Worm (Caenorhabditis elegans) whole organism, L1 larva: ENCODE results near the gene gst-18.

Source experiments
- Y116A8C.19 ChIP-seq: sonication (generic microtip); optimal IDR thresholded peaks from 2 replicates; lab custom pipeline; 2016; ENCODE audit warnings: missing compliant biosample characterization, missing genetic modification characterization, borderline replicate concordance
- aha-1 ChIP-seq: fragments of 150-350 bp; optimal IDR thresholded peaks from 2 replicates; lab custom pipeline; 2014; ENCODE audit warnings: missing biosample characterization, missing genetic modification characterization
- alr-1 ChIP-seq: fragments of 200-800 bp; sonication (Bioruptor generic); optimal IDR thresholded peaks from 2 replicates; lab custom pipeline; 2018; ENCODE audit warnings: borderline replicate concordance, mild to moderate bottlenecking, missing genetic modification characterization, missing compliant biosample characterization
- aly-2 ChIP-seq: fragments of 150-350 bp; optimal IDR thresholded peaks from 2 replicates; lab custom pipeline; 2014; ENCODE audit warnings: missing biosample characterization, missing genetic modification characterization
- blmp-1 ChIP-seq: fragments of 150-350 bp; optimal IDR thresholded peaks from 2 replicates; lab custom pipeline; 2014; ENCODE audit warnings: missing biosample characterization, missing genetic modification characterization
- ceh-63 ChIP-seq: fragments of 200-800 bp; sonication (Bioruptor generic); optimal IDR thresholded peaks from 2 replicates; lab custom pipeline; 2018; ENCODE audit warnings: mild to moderate bottlenecking, missing genetic modification characterization, missing compliant biosample characterization
- ceh-8 ChIP-seq: fragments of 200-800 bp; sonication (Bioruptor generic); optimal IDR thresholded peaks from 2 replicates; lab custom pipeline; 2018; ENCODE audit warnings: mild to moderate bottlenecking, missing genetic modification characterization, moderate library complexity, missing compliant biosample characterization
- ceh-82 ChIP-seq, 3 experiments: fragments of 150-350 bp in 1 of 3; sonication (generic microtip) in 2 of 3; optimal IDR thresholded peaks; 2 replicates each; lab custom pipeline; 2014 to 2017; ENCODE audit warnings: missing biosample characterization in 3 of 3, missing genetic modification characterization in 3 of 3
- ceh-88 ChIP-seq: fragments of 200-800 bp; sonication (Bioruptor generic); IDR thresholded peaks from 2 replicates; pipeline ENCODE4 v1.3.6; 2022; ENCODE audit warnings: missing genetic modification characterization, missing compliant biosample characterization
- egl-27 ChIP-seq, 2 experiments: fragments of 150-350 bp in 1 of 2; sonication (generic microtip); optimal IDR thresholded peaks; 3 replicates each; lab custom pipeline; 2017 to 2018; ENCODE audit warnings: missing biosample characterization in 2 of 2, missing genetic modification characterization in 2 of 2, missing genetic modification reagents in 2 of 2
- elt-2 ChIP-seq: sonication (generic microtip); optimal IDR thresholded peaks from 2 replicates; lab custom pipeline; 2016; ENCODE audit warnings: missing genetic modification characterization, mild to moderate bottlenecking, inconsistent platforms, missing compliant biosample characterization, missing genetic modification reagents
- ets-5 ChIP-seq: fragments of 200-800 bp; sonication (Bioruptor generic); IDR thresholded peaks from 2 replicates; pipeline ENCODE4 v1.3.6; 2022; ENCODE audit warnings: missing genetic modification characterization, missing compliant biosample characterization
- grh-1 ChIP-seq: fragments of 200-800 bp; sonication (Bioruptor generic); IDR thresholded peaks from 2 replicates; pipeline ENCODE4 v1.3.6; 2022; ENCODE audit warnings: missing genetic modification reagents, missing genetic modification characterization, missing compliant biosample characterization
- hlh-17 ChIP-seq: fragments of 200-800 bp; sonication (Bioruptor generic); optimal IDR thresholded peaks from 2 replicates; lab custom pipeline; 2018; ENCODE audit warnings: missing genetic modification characterization, mild to moderate bottlenecking, missing compliant biosample characterization, moderate library complexity, borderline replicate concordance
- hlh-4 ChIP-seq: sonication (generic microtip); optimal IDR thresholded peaks from 2 replicates; lab custom pipeline; 2016; ENCODE audit warnings: mild to moderate bottlenecking, missing genetic modification characterization, missing compliant biosample characterization
- hpl-2 ChIP-seq: fragments of 150-350 bp; optimal IDR thresholded peaks from 2 replicates; lab custom pipeline; 2014; ENCODE audit warnings: missing biosample characterization, missing genetic modification reagents, missing genetic modification characterization
- isw-1 ChIP-seq: fragments of 200-800 bp; sonication (Bioruptor generic); IDR thresholded peaks from 2 replicates; pipeline ENCODE4 v1.3.6; 2022; ENCODE audit warnings: missing genetic modification characterization, missing compliant biosample characterization
- lin-14 ChIP-seq: fragments of 200-800 bp; sonication (Bioruptor generic); optimal IDR thresholded peaks from 2 replicates; lab custom pipeline; 2018; ENCODE audit warnings: mild to moderate bottlenecking, missing genetic modification characterization, moderate library complexity, missing compliant biosample characterization
- lin-15B ChIP-seq: fragments of 150-350 bp; sonication (generic microtip); optimal IDR thresholded peaks from 3 replicates; lab custom pipeline; 2014; ENCODE audit warnings: missing biosample characterization, missing genetic modification characterization
- lin-35 ChIP-seq, 2 experiments: fragments of 150-350 bp; optimal IDR thresholded peaks; 2 replicates each; lab custom pipeline; 2014; ENCODE audit warnings: missing biosample characterization in 2 of 2, missing genetic modification characterization in 2 of 2, missing genetic modification reagents in 2 of 2
- lir-3 ChIP-seq: sonication (generic microtip); optimal IDR thresholded peaks from 2 replicates; lab custom pipeline; 2016; ENCODE audit warnings: mild to moderate bottlenecking, missing genetic modification characterization, moderate library complexity, missing compliant biosample characterization; ENCODE audit not compliant: poor library complexity
- lsy-2 ChIP-seq, 2 experiments: fragments of 150-350 bp; optimal IDR thresholded peaks; 2 replicates each; lab custom pipeline; 2014; ENCODE audit warnings: missing biosample characterization in 2 of 2, missing genetic modification characterization in 2 of 2
- mab-9 ChIP-seq: fragments of 200-800 bp; sonication (Bioruptor generic); IDR thresholded peaks from 2 replicates; pipeline ENCODE4 v1.3.6; 2022; ENCODE audit warnings: missing genetic modification reagents, missing genetic modification characterization, missing compliant biosample characterization
- mdl-1 ChIP-seq, 2 experiments: fragments of 150-350 bp; optimal IDR thresholded peaks; 2 replicates each; lab custom pipeline; 2014 to 2017; ENCODE audit warnings: missing biosample characterization in 2 of 2, missing genetic modification characterization in 2 of 2, inconsistent platforms in 1 of 2
- mef-2 ChIP-seq: fragments of 150-350 bp; optimal IDR thresholded peaks from 2 replicates; lab custom pipeline; 2014; ENCODE audit warnings: missing biosample characterization, missing genetic modification characterization
- nhr-11 ChIP-seq: fragments of 150-350 bp; optimal IDR thresholded peaks from 2 replicates; lab custom pipeline; 2014; ENCODE audit warnings: missing biosample characterization, missing genetic modification characterization
- nhr-12 ChIP-seq: sonication (generic microtip); optimal IDR thresholded peaks from 2 replicates; lab custom pipeline; 2017; ENCODE audit warnings: missing biosample characterization, missing genetic modification characterization
- nhr-19 ChIP-seq: fragments of 200-800 bp; sonication (Bioruptor generic); conservative IDR thresholded peaks from 2 replicates; pipeline ENCODE4 v1.3.6; 2022; ENCODE audit warnings: missing genetic modification characterization, missing compliant biosample characterization
- nhr-237 ChIP-seq: fragments of 150-350 bp; optimal IDR thresholded peaks from 2 replicates; lab custom pipeline; 2014; ENCODE audit warnings: missing biosample characterization, missing genetic modification characterization
- nhr-47 ChIP-seq: sonication (generic microtip); optimal IDR thresholded peaks from 2 replicates; lab custom pipeline; 2016; ENCODE audit warnings: mild to moderate bottlenecking, missing genetic modification characterization, moderate library complexity, missing compliant biosample characterization
- nhr-71 ChIP-seq: sonication (generic microtip); optimal IDR thresholded peaks from 2 replicates; lab custom pipeline; 2016; ENCODE audit warnings: mild to moderate bottlenecking, missing genetic modification characterization, moderate library complexity, missing compliant biosample characterization
- nhr-76 ChIP-seq: sonication (generic microtip); optimal IDR thresholded peaks from 2 replicates; lab custom pipeline; 2017; ENCODE audit warnings: missing biosample characterization, missing genetic modification characterization
- nhr-77 ChIP-seq: fragments of 150-350 bp; optimal IDR thresholded peaks from 2 replicates; lab custom pipeline; 2014; ENCODE audit warnings: missing biosample characterization, missing genetic modification characterization
- nhr-84 ChIP-seq: sonication (generic microtip); optimal IDR thresholded peaks from 2 replicates; lab custom pipeline; 2017; ENCODE audit warnings: missing biosample characterization, missing genetic modification characterization
- nhr-85 ChIP-seq: sonication (generic microtip); peaks from one replicate; lab custom pipeline; 2016; ENCODE audit warnings: missing genetic modification characterization, inconsistent platforms, missing compliant biosample characterization
- pag-3 ChIP-seq: sonication (generic microtip); optimal IDR thresholded peaks from 2 replicates; lab custom pipeline; 2017; ENCODE audit warnings: missing genetic modification characterization, mild to moderate bottlenecking, missing compliant biosample characterization, antibody characterized with exemption, borderline replicate concordance; ENCODE audit not compliant: insufficient read depth
- pax-3 ChIP-seq: fragments of 200-800 bp; sonication (Bioruptor generic); optimal IDR thresholded peaks from 2 replicates; lab custom pipeline; 2018; ENCODE audit warnings: mild to moderate bottlenecking, missing genetic modification characterization, moderate library complexity, missing compliant biosample characterization
- rnt-1 ChIP-seq: sonication (generic microtip); optimal IDR thresholded peaks from 2 replicates; lab custom pipeline; 2016; ENCODE audit warnings: mild to moderate bottlenecking, missing genetic modification characterization, moderate library complexity, missing compliant biosample characterization
- snpc-4 ChIP-seq: fragments of 150-350 bp; optimal IDR thresholded peaks from 2 replicates; lab custom pipeline; 2014; ENCODE audit warnings: missing biosample characterization, missing genetic modification characterization
- sptf-1 ChIP-seq: fragments of 150-350 bp; optimal IDR thresholded peaks from 2 replicates; lab custom pipeline; 2014; ENCODE audit warnings: missing biosample characterization, missing genetic modification characterization
- sup-37 ChIP-seq: fragments of 200-800 bp; sonication (Bioruptor generic); optimal IDR thresholded peaks from 2 replicates; lab custom pipeline; 2018; ENCODE audit warnings: mild to moderate bottlenecking, missing genetic modification characterization, missing compliant biosample characterization
- swsn-7 ChIP-seq: sonication (generic microtip); optimal IDR thresholded peaks from 2 replicates; lab custom pipeline; 2016; ENCODE audit warnings: missing genetic modification characterization, missing compliant biosample characterization
- tlp-1 ChIP-seq: fragments of 150-350 bp; optimal IDR thresholded peaks from 2 replicates; lab custom pipeline; 2014; ENCODE audit warnings: missing biosample characterization, missing genetic modification characterization
- unc-30 ChIP-seq: sonication (generic microtip); optimal IDR thresholded peaks from 2 replicates; lab custom pipeline; 2017; ENCODE audit warnings: missing biosample characterization, missing genetic modification characterization
- unc-86 ChIP-seq: sonication (generic microtip); optimal IDR thresholded peaks from 2 replicates; lab custom pipeline; 2016; ENCODE audit warnings: missing genetic modification characterization, missing compliant biosample characterization
- unc-98 ChIP-seq: fragments of 200-800 bp; sonication (Bioruptor generic); IDR thresholded peaks from 2 replicates; pipeline ENCODE4 v1.3.6; 2022; ENCODE audit warnings: missing genetic modification characterization, missing compliant biosample characterization
- xbp-1 ChIP-seq: sonication (generic microtip); optimal IDR thresholded peaks from 2 replicates; lab custom pipeline; 2016; ENCODE audit warnings: missing genetic modification characterization, missing compliant biosample characterization
- zag-1 ChIP-seq: fragments of 150-350 bp; optimal IDR thresholded peaks from 2 replicates; lab custom pipeline; 2014; ENCODE audit warnings: missing biosample characterization, missing genetic modification characterization
- zip-4 ChIP-seq: fragments of 200-800 bp; sonication (Bioruptor generic); optimal IDR thresholded peaks from 2 replicates; lab custom pipeline; 2018; ENCODE audit warnings: mild to moderate bottlenecking, missing genetic modification characterization, moderate library complexity, missing compliant biosample characterization
- ztf-11 ChIP-seq, 2 experiments: sonication (generic microtip); optimal IDR thresholded peaks; 2 replicates each; lab custom pipeline; 2016 to 2017; ENCODE audit warnings: missing genetic modification characterization in 2 of 2, missing biosample characterization in 1 of 2, missing compliant biosample characterization in 1 of 2

The gst-18 gene

ce11 chrII:13640210-13640609 is 9.5 kb upstream of the gst-18 start (continued):
- TF ChIP-seq sup-37 (GFP tag; lab: Kevin White, UChicago), result no peak
- TF ChIP-seq lsy-2 (tag; optimal IDR thresholded peaks at IDR 0.05; lab: Kevin White, UChicago), result peak in 1 of 2 experiments; percentile 34
- peak; percentile 39 for TF ChIP-seq blmp-1 (tag; lab: Kevin White, UChicago)
- TF ChIP-seq lir-3, result no peak
- TF ChIP-seq isw-1 (GFP tag; lab: Robert Waterston, UW), result no peak
- no peak for TF ChIP-seq nhr-47 (tag; lab: Kevin White, UChicago)
- no peak for TF ChIP-seq elt-2 (tag; lab: Kevin White, UChicago)
- TF ChIP-seq ceh-82 (tag; optimal IDR thresholded peaks at IDR 0.05; lab: Kevin White, UChicago), result no peak
- no peak for TF ChIP-seq aha-1 (tag; lab: Kevin White, UChicago)
- no peak for TF ChIP-seq mdl-1 (tag; optimal IDR thresholded peaks at IDR 0.05; lab: Kevin White, UChicago)
- TF ChIP-seq zag-1 (tag; lab: Kevin White, UChicago), result no peak

- TF ChIP-seq swsn-7 (tag; lab: Kevin White, UChicago), result no peak
- no peak for TF ChIP-seq zag-1 (tag; lab: Kevin White, UChicago)
- TF ChIP-seq ceh-8 (GFP tag; lab: Kevin White, UChicago), result no peak
- no peak for TF ChIP-seq nhr-237 (tag; lab: Kevin White, UChicago)
- no peak for TF ChIP-seq ceh-82 (tag; optimal IDR thresholded peaks at IDR 0.05; lab: Kevin White, UChicago)
- no peak for TF ChIP-seq ceh-88 (GFP tag; lab: Robert Waterston, UW)
- no peak for TF ChIP-seq nhr-12
- no peak for TF ChIP-seq lin-15B (tag; lab: Kevin White, UChicago)
- TF ChIP-seq elt-2 (tag; lab: Kevin White, UChicago), result peak; percentile 48
- no peak for TF ChIP-seq egl-27 (tag; optimal IDR thresholded peaks at IDR 0.05; lab: Kevin White, UChicago)
- no peak for TF ChIP-seq aha-1 (tag; lab: Kevin White, UChicago)
- peak; percentile 10 for TF ChIP-seq nhr-77 (tag; lab: Kevin White, UChicago)
- peak; percentile 59 for TF ChIP-seq nhr-19 (GFP tag; lab: Robert Waterston, UW)
- TF ChIP-seq ztf-11 (tag; optimal IDR thresholded peaks at IDR 0.05; lab: Kevin White, UChicago), result no peak
- no peak for TF ChIP-seq ceh-63 (GFP tag; lab: Kevin White, UChicago)
- TF ChIP-seq sptf-1 (tag; lab: Kevin White, UChicago), result no peak
- TF ChIP-seq unc-30 (tag; lab: Kevin White, UChicago), result no peak
- TF ChIP-seq hlh-4 (tag; lab: Kevin White, UChicago), result no peak
- no peak for TF ChIP-seq hlh-17
- no peak for TF ChIP-seq mef-2 (tag; lab: Kevin White, UChicago)
- no peak for TF ChIP-seq mab-9 (GFP tag; lab: Robert Waterston, UW)
- TF ChIP-seq grh-1, result no peak
- no peak for TF ChIP-seq alr-1 (tag; lab: Kevin White, UChicago)
- TF ChIP-seq rnt-1, result no peak
- TF ChIP-seq nhr-76, result no peak
- TF ChIP-seq mdl-1 (tag; optimal IDR thresholded peaks at IDR 0.05; lab: Kevin White, UChicago), result peak in 1 of 2 experiments; percentile 20
- TF ChIP-seq lin-35 (GFP tag; optimal IDR thresholded peaks at IDR 0.05; lab: Kevin White, UChicago), result peak in 1 of 2 experiments; percentile 62
- TF ChIP-seq aly-2, result no peak
- no peak for TF ChIP-seq ets-5
- peak; percentile 81 for TF ChIP-seq nhr-85
- TF ChIP-seq sup-37 (GFP tag; lab: Kevin White, UChicago), result no peak
- no peak for TF ChIP-seq xbp-1 (tag; lab: Kevin White, UChicago)
- no peak for TF ChIP-seq unc-98 (GFP tag; lab: Robert Waterston, UW)
- no peak for TF ChIP-seq tlp-1 (tag; lab: Kevin White, UChicago)
- TF ChIP-seq zip-4, result no peak
- peak; percentile 52 for TF ChIP-seq nhr-71 (tag; lab: Kevin White, UChicago)
- TF ChIP-seq isw-1 (GFP tag; lab: Robert Waterston, UW), result no peak
- no peak for TF ChIP-seq Y116A8C.19 (tag; lab: Kevin White, UChicago)
- TF ChIP-seq nhr-11 (tag; lab: Kevin White, UChicago), result no peak
- TF ChIP-seq hpl-2 (GFP tag; lab: Kevin White, UChicago), result no peak
- TF ChIP-seq snpc-4 (tag; lab: Kevin White, UChicago), result no peak
- TF ChIP-seq pax-3 (tag; lab: Kevin White, UChicago), result no peak
- no peak for TF ChIP-seq nhr-84 (tag; lab: Kevin White, UChicago)
- TF ChIP-seq pag-3, result no peak
- TF ChIP-seq unc-86, result no peak
- TF ChIP-seq lin-14 (GFP tag; lab: Kevin White, UChicago), result peak; percentile 48
Observed at ce11 chrII:13638576-13638975, 7.9 kb upstream of the gst-18 start.
